Fruit fly (Drosophila melanogaster): ENCODE measurements around the gene Sgp.

Sgp gene

DNA sequence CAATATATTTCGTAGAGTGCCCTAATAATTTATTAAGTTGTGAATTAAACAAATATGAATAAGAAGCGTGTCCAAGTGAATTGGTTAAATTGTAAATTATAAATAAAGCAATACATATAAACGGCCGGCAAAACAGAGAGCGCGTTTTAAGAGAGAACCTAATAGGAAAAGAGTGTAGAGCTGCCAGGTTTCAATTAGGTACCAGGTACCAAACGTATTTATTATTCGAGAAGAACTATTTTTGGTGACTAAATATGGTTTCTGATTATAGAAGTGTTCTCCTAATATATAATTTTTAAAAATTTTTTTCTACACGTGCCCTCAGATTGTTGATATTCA lies 22.7 kb downstream of the Sgp start:
- TF ChIP-seq Crg-1 (GFP tag; optimal IDR thresholded peaks at IDR 0.05) (no peak), CG14711 (tag; optimal IDR thresholded peaks at IDR 0.05) (peak; percentile 46), CG33017 (tag; optimal IDR thresholded peaks at IDR 0.05) (no peak)

DNA sequence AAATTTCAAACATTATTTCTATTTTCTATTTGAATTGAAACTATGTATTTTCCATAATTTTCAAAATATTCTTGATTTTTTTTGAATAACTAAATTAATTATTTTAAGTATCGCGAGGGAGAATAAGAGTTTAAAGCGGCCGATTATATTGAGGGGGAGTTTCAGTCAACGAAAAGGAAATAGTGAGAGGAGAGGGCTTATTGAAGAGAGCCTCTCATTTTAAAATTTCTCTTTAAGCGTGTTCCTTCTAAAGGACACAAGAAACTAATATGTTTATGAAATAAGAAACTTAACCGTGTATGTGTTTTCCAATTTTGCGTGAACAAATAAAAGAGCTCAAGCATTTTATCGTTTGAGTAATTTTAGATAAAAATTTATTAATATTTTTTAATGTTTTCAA lies 23.1 kb downstream of the Sgp start:
- no peak for TF ChIP-seq CG7101 (tag; optimal IDR thresholded peaks at IDR 0.05)
- TF ChIP-seq toe (GFP tag; optimal IDR thresholded peaks at IDR 0.05) = no peak
- no peak for TF ChIP-seq pad (GFP tag; optimal IDR thresholded peaks at IDR 0.05)
- no peak for TF ChIP-seq CG7045 (GFP tag; optimal IDR thresholded peaks at IDR 0.05)
- no peak for TF ChIP-seq CG5204 (GFP tag; optimal IDR thresholded peaks at IDR 0.05)
- TF ChIP-seq CG14711 (tag; optimal IDR thresholded peaks at IDR 0.05) = no peak
- no peak for TF ChIP-seq CG12768 (GFP tag; optimal IDR thresholded peaks at IDR 0.05)
- no peak for TF ChIP-seq cnc (optimal IDR thresholded peaks at IDR 0.05)
- TF ChIP-seq bab1 (GFP tag; optimal IDR thresholded peaks at IDR 0.05) = no peak
- no peak for TF ChIP-seq cic (GFP tag; optimal IDR thresholded peaks at IDR 0.05)
- no peak for TF ChIP-seq CG33017 (tag; optimal IDR thresholded peaks at IDR 0.05)
- TF ChIP-seq kay (GFP tag; ENCODE audit: borderline replicate concordance) = no peak
- no peak for TF ChIP-seq Hr96 (GFP tag; optimal IDR thresholded peaks at IDR 0.05)
- TF ChIP-seq ovo (GFP tag; optimal IDR thresholded peaks at IDR 0.05) = no peak
- no peak for TF ChIP-seq CG11617 (GFP tag; optimal IDR thresholded peaks at IDR 0.05)
- TF ChIP-seq Crg-1 (GFP tag; optimal IDR thresholded peaks at IDR 0.05) = no peak
- no peak for TF ChIP-seq Clk (GFP tag; optimal IDR thresholded peaks at IDR 0.05)
- no peak for TF ChIP-seq Mnt (GFP tag; optimal IDR thresholded peaks at IDR 0.05)
- TF ChIP-seq tj (GFP tag; optimal IDR thresholded peaks at IDR 0.05) = no peak

DNA sequence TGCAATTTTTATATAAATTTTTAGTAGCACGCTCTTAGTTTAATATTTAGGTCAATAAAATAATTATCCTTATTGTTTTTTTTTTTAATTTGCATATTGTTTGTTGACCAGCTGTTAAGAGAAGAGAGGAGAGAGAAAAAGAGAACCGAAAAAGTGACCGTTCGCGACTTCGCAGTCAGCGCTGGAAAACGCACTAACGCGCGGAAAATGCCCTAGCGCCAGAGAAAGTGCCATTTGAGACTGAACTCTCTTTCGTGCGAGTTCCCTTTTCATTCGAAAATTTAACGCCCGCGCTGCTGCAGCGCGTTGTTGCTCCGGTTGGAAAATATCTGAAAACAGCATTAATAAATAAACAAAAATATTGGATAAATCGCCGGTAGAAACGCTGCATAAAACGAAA lies 23.6 kb downstream of the Sgp start:
- TF ChIP-seq CG14711 (tag; optimal IDR thresholded peaks at IDR 0.05) (no peak), pad (GFP tag; optimal IDR thresholded peaks at IDR 0.05) (no peak), ovo (GFP tag; optimal IDR thresholded peaks at IDR 0.05) (no peak), Clk (GFP tag; optimal IDR thresholded peaks at IDR 0.05) (no peak), kay (GFP tag; ENCODE audit: borderline replicate concordance) (no peak), CG11617 (GFP tag; optimal IDR thresholded peaks at IDR 0.05) (no peak), CG5204 (GFP tag; optimal IDR thresholded peaks at IDR 0.05) (no peak), CG7101 (tag; optimal IDR thresholded peaks at IDR 0.05) (no peak), CG33017 (tag; optimal IDR thresholded peaks at IDR 0.05) (no peak), Hr96 (GFP tag; optimal IDR thresholded peaks at IDR 0.05) (no peak), CG1620 (GFP tag; optimal IDR thresholded peaks at IDR 0.05) (no peak), tj (GFP tag; optimal IDR thresholded peaks at IDR 0.05) (no peak), Crg-1 (GFP tag; optimal IDR thresholded peaks at IDR 0.05) (no peak), Mnt (GFP tag; optimal IDR thresholded peaks at IDR 0.05) (no peak), bab1 (GFP tag; optimal IDR thresholded peaks at IDR 0.05) (no peak)

DNA sequence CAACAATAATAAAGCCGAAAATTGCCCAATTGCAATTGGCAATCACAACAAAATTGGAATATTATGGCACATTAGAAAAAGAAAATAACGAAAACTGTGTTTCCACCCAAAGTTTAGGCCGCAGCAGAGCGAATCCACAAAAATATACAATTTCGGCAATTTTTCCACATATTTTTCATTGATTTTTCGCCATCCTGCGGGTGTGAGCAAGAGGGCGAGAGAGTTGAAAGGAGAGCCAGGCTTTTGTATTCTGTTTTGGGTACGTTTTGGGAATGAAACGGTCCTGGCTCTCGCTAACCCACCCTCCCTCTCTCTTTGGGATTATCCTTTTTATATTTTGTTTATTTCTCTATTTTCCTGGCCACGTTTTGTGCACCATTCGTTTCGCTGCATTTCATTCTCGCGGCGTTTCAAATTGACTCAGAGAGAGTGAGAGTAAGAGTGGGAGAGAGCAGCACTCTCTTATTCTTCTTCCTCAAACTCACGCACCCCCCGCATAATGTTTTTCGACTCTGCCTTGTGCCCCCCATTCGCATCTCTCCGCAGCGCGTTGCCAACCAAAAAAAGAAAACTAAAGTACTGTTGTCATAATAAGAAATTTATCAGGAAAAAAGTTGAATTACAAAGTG lies 24.4 kb downstream of the Sgp start:
- no peak for TF ChIP-seq pad (GFP tag; optimal IDR thresholded peaks at IDR 0.05)
- TF ChIP-seq tj (GFP tag; optimal IDR thresholded peaks at IDR 0.05) = no peak
- TF ChIP-seq cnc (optimal IDR thresholded peaks at IDR 0.05) = no peak
- no peak for TF ChIP-seq CG1620 (GFP tag; optimal IDR thresholded peaks at IDR 0.05)
- TF ChIP-seq Crg-1 (GFP tag; optimal IDR thresholded peaks at IDR 0.05) = no peak
- TF ChIP-seq Hr96 (GFP tag; optimal IDR thresholded peaks at IDR 0.05) = no peak

DNA sequence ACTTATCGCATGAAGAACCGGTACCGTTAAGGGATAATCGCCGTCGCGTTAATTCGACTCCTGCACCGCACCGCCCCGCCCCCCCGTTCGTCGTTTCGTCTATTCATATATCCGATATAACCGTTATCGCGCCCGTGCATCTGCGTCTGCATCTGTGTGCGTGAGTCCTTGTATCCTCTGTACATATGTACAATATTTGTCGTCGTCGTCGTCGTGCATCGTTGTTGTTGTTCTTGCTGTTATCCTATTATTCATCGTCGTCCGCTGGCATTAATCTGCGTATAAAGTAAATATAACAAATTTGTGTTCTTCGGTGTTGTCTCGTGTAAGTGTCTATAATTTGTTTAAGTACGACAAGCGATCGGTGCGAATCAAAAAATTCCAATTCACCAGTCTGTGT lies 25.1 kb downstream of the Sgp start:
- TF ChIP-seq cic (GFP tag; optimal IDR thresholded peaks at IDR 0.05) (no peak), CG5204 (GFP tag; optimal IDR thresholded peaks at IDR 0.05) (no peak)

- TF ChIP-seq cnc (optimal IDR thresholded peaks at IDR 0.05) = no peak
- TF ChIP-seq tj (GFP tag; optimal IDR thresholded peaks at IDR 0.05) = no peak
- no peak for TF ChIP-seq cic (GFP tag; optimal IDR thresholded peaks at IDR 0.05)
- no peak for TF ChIP-seq CG5204 (GFP tag; optimal IDR thresholded peaks at IDR 0.05)
- no peak for TF ChIP-seq Crg-1 (GFP tag; optimal IDR thresholded peaks at IDR 0.05)
- TF ChIP-seq CG12768 (GFP tag; optimal IDR thresholded peaks at IDR 0.05) = no peak
- no peak for TF ChIP-seq CG14711 (tag; optimal IDR thresholded peaks at IDR 0.05)
- no peak for TF ChIP-seq bab1 (GFP tag; optimal IDR thresholded peaks at IDR 0.05)
Observed at dm6 chr2L:8545393-8546100, 26.1 kb downstream of the Sgp start.

DNA sequence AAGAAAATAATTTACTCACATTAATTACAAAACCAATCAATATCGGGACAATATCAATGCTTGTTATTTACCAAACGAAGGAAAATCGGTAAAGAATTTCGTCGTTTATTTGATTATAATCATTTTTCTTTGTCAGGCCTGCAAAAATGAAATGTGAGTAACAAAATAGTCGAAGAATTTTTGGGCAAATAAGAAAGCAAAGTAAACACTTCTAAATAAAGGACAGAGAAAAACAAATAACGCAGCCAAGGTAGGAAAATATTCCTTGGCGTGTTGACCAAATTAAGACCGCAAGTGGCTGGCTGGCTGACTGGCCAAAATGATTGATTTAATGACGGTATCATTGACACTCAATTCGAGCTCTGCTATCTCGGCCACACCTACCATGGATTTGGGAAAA lies 28.6 kb downstream of the Sgp start:
- TF ChIP-seq CG7101 (tag; optimal IDR thresholded peaks at IDR 0.05) (no peak), tj (GFP tag; optimal IDR thresholded peaks at IDR 0.05) (no peak), CG7045 (GFP tag; optimal IDR thresholded peaks at IDR 0.05) (no peak), CG1620 (GFP tag; optimal IDR thresholded peaks at IDR 0.05) (no peak), bab1 (GFP tag; optimal IDR thresholded peaks at IDR 0.05) (no peak), toe (GFP tag; optimal IDR thresholded peaks at IDR 0.05) (no peak), Mnt (GFP tag; optimal IDR thresholded peaks at IDR 0.05) (no peak), pad (GFP tag; optimal IDR thresholded peaks at IDR 0.05) (no peak), CG12768 (GFP tag; optimal IDR thresholded peaks at IDR 0.05) (no peak), cic (GFP tag; optimal IDR thresholded peaks at IDR 0.05) (no peak)

Data from whole organism, adult.